Fruit fly (Drosophila melanogaster): ENCODE measurements around the gene mtd.

Gene mtd

DNA sequence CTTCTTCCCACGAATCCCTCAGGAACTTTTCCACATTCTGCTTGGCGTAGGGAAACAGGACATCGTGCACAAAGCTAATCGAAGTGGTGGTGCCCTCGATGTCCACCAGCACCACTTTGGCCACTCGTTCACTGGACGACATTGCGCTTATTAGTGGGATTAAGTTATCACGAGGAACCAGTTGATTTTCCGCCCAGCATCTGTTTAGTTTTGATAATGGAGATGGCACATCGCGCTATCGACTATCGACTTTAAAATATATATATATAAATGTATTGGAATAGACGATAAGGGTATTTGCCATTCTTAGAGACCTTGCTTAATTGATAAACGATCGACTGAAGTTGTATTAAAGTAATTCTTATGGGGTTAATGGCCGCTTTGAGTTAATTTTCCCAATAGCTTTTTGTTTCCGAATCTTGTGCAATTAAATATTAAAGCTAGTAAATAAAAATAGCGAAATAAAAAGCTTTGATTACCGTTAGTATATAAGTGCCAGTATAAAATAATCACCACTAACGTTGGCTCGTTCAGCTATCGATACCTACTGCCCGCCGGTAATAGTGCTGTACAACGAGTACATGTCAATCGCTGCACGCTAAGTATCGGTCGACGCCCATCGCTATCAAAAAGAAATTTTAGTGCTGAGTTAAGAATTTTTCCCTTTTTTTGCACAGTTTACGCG, 93.6 kb downstream of the mtd start, which contains the start of the genes Enoph and Hph (continued):
- TF ChIP-seq dsx (GFP tag; optimal IDR thresholded peaks at IDR 0.05; ENCODE audit: poor library complexity, severe bottlenecking): peak; percentile 49
- TF ChIP-seq CG1621 (tag; optimal IDR thresholded peaks at IDR 0.05): peak; percentile 7
- peak; percentile 31 for TF ChIP-seq net (GFP tag; optimal IDR thresholded peaks at IDR 0.05)
- TF ChIP-seq Hr39 (GFP tag; optimal IDR thresholded peaks at IDR 0.05): peak; percentile 64
- no peak for TF ChIP-seq vri (GFP tag; optimal IDR thresholded peaks at IDR 0.05)
- peak; percentile 55 for TF ChIP-seq CG6792 (GFP tag; optimal IDR thresholded peaks at IDR 0.05)
- peak; percentile 58 for TF ChIP-seq Eip75B (GFP tag; optimal IDR thresholded peaks at IDR 0.05)
- TF ChIP-seq CG15336 (GFP tag; IDR thresholded peaks at IDR 0.05): 0 out of 2 replicates have a peak, but pooled peaks have one; percentile 21
- peak; percentile 56 for TF ChIP-seq Ets96B (tag; optimal IDR thresholded peaks at IDR 0.05)
- no peak for TF ChIP-seq CG9139 (GFP tag; optimal IDR thresholded peaks at IDR 0.05)
- peak; percentile 53 for TF ChIP-seq CG6808 (GFP tag; optimal IDR thresholded peaks at IDR 0.05)
- TF ChIP-seq CG11762 (GFP tag; optimal IDR thresholded peaks at IDR 0.05; ENCODE audit: insufficient read depth): peak; percentile 39
- peak; percentile 64 for TF ChIP-seq pdm3 (GFP tag; optimal IDR thresholded peaks at IDR 0.05)
- no peak for TF ChIP-seq Hr38 (GFP tag; optimal IDR thresholded peaks at IDR 0.05)
- peak; percentile 64 for TF ChIP-seq fkh (GFP tag; optimal IDR thresholded peaks at IDR 0.05)
- no peak for TF ChIP-seq CG6276 (GFP tag; optimal IDR thresholded peaks at IDR 0.05)
- peak; percentile 11 for TF ChIP-seq spab (GFP tag; optimal IDR thresholded peaks at IDR 0.05)
- peak; percentile 73 for TF ChIP-seq CG3032 (tag; optimal IDR thresholded peaks at IDR 0.05)
- TF ChIP-seq achi (GFP tag; optimal IDR thresholded peaks at IDR 0.05): peak; percentile 75
- TF ChIP-seq CG3919 (GFP tag; optimal IDR thresholded peaks at IDR 0.05): peak; percentile 73
- TF ChIP-seq CG32006 (GFP tag; optimal IDR thresholded peaks at IDR 0.05): peak; percentile 77
- no peak for TF ChIP-seq fd85E (GFP tag; optimal IDR thresholded peaks at IDR 0.05)
- TF ChIP-seq salr (GFP tag; optimal IDR thresholded peaks at IDR 0.05): peak in 1 of 2 experiments; percentile 72
- TF ChIP-seq Sox102F (GFP tag; optimal IDR thresholded peaks at IDR 0.05): peak; percentile 44
- TF ChIP-seq CG10631 (GFP tag; optimal IDR thresholded peaks at IDR 0.05): peak; percentile 76
- TF ChIP-seq CG10669 (GFP tag; optimal IDR thresholded peaks at IDR 0.05): peak; percentile 67
- peak; percentile 65 for TF ChIP-seq Hr4 (GFP tag; optimal IDR thresholded peaks at IDR 0.05)
- TF ChIP-seq Eip93F (GFP tag; optimal IDR thresholded peaks at IDR 0.05): no peak
- peak; percentile 71 for TF ChIP-seq esn (GFP tag; optimal IDR thresholded peaks at IDR 0.05)
- peak; percentile 76 for TF ChIP-seq Sox14 (GFP tag; optimal IDR thresholded peaks at IDR 0.05)
- TF ChIP-seq CG11294 (GFP tag; IDR thresholded peaks at IDR 0.05): peak; percentile 33; the same call in 1 of the 2 replicates
- peak; percentile 68 for TF ChIP-seq lz (GFP tag; optimal IDR thresholded peaks at IDR 0.05)
- peak; percentile 62 for TF ChIP-seq topi (GFP tag; optimal IDR thresholded peaks at IDR 0.05)
- peak; percentile 56; the same call in 2 of the 3 replicates for TF ChIP-seq CG8119 (GFP tag; IDR thresholded peaks at IDR 0.05)
- no peak for TF ChIP-seq CG7368 (GFP tag; optimal IDR thresholded peaks at IDR 0.05)
- TF ChIP-seq Ets21C (GFP tag; optimal IDR thresholded peaks at IDR 0.05): peak; percentile 62
- TF ChIP-seq CG34406 (GFP tag; optimal IDR thresholded peaks at IDR 0.05): peak; percentile 50
- TF ChIP-seq Gug (GFP tag; IDR thresholded peaks at IDR 0.05): peak; percentile 71
- peak; percentile 80 for TF ChIP-seq svp (GFP tag)

DNA sequence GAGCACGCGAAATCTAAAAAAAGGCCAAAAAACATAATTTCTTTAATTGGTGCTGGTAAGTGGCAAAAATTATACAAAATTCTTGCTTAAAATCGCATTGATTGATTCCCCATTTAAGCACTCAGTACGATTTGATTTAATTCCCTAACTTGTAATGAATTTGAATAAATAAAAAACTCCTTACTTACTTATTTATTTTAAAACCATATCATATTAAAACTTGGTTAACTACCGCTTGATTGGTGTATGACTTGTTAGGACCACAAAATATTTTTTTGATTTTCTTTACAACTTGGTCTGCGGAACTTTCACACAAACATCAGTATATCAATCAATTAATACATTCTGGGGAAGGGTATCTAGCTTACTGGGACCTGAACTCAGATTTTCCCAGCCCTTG, 97.4 kb downstream of the mtd start, which contains the start of gene CG1113:
Gene CG1113 (plus strand): TSS at position 301 of the 400 bp plus-strand sequence.
- no peak for TF ChIP-seq CG15336 (GFP tag; IDR thresholded peaks at IDR 0.05)
- peak; percentile 46 for TF ChIP-seq Eip78C (GFP tag)
- no peak for TF ChIP-seq Smox (GFP tag; optimal IDR thresholded peaks at IDR 0.05)
